Worm (Caenorhabditis elegans): ENCODE results near the gene F26F2.1.
"Not testable (repeated sequence)": the region's sequence is repeated elsewhere in the genome, so short reads cannot be mapped to it uniquely, and the experiment has no call there.

F26F2.1 gene

ce11 chrV:20564054-20564453, 2.4 kb upstream of the F26F2.1 start, which contains the start of gene F26F2.13:
Gene F26F2.13 (plus strand): TSS chrV:20564354.
- TF ChIP-seq nhr-6, nhr-21, ZK546.5 (tag; optimal IDR thresholded peaks at IDR 0.05): not testable (repeated sequence)

- no peak for TF ChIP-seq nhr-10 (tag; optimal IDR thresholded peaks at IDR 0.05)
- TF ChIP-seq mbf-1 (tag; optimal IDR thresholded peaks at IDR 0.05), result no peak
- TF ChIP-seq sma-9 (GFP tag; optimal IDR thresholded peaks at IDR 0.05), result no peak
- no peak for TF ChIP-seq sma-9 (tag; optimal IDR thresholded peaks at IDR 0.05)
- no peak for TF ChIP-seq nhr-12 (tag; optimal IDR thresholded peaks at IDR 0.05)
These were observed 3.4 kb downstream of the F26F2.1 start, which contains the start of gene abf-4 for ce11 chrV:20558270-20558669. Gene abf-4 (minus strand): TSS chrV:20558370.

ce11 chrV:20556260-20556659, 5.4 kb downstream of the F26F2.1 start, which contains the start of gene Y38H6C.23:
Gene Y38H6C.23 (minus strand): TSS chrV:20556360.
- TF ChIP-seq crh-2 (tag; optimal IDR thresholded peaks at IDR 0.05) (no peak), nhr-23 (tag; optimal IDR thresholded peaks at IDR 0.05) (no peak), blmp-1 (tag; optimal IDR thresholded peaks at IDR 0.05; ENCODE audit: insufficient read depth) (no peak), R02D3.7 (tag; optimal IDR thresholded peaks at IDR 0.05) (no peak), ceh-16 (tag; optimal IDR thresholded peaks at IDR 0.05) (no peak), aly-2 (tag; optimal IDR thresholded peaks at IDR 0.05) (no peak), elt-3 (tag; optimal IDR thresholded peaks at IDR 0.05) (no peak), sma-9 (GFP tag; optimal IDR thresholded peaks at IDR 0.05) (no peak), sma-9 (tag; optimal IDR thresholded peaks at IDR 0.05) (no peak)

ce11 chrV:20555120-20555519, 6.6 kb downstream of the F26F2.1 start, which contains the start of gene Y38H6C.21:
Gene Y38H6C.21 (minus strand): TSS chrV:20555267.
- no peak for TF ChIP-seq lsy-2 (tag; optimal IDR thresholded peaks at IDR 0.05)
- no peak for TF ChIP-seq unc-62 (GFP tag; optimal IDR thresholded peaks at IDR 0.05)
- TF ChIP-seq Y55F3AM.14 (GFP tag; optimal IDR thresholded peaks at IDR 0.05), result no peak
- no peak for TF ChIP-seq mab-5 (tag; optimal IDR thresholded peaks at IDR 0.05)
- no peak for TF ChIP-seq nhr-77 (tag; optimal IDR thresholded peaks at IDR 0.05)
- no peak for TF ChIP-seq C34F6.9 (tag; optimal IDR thresholded peaks at IDR 0.05)
- no peak for TF ChIP-seq mbf-1 (tag; optimal IDR thresholded peaks at IDR 0.05)
- no peak for TF ChIP-seq zag-1 (tag; optimal IDR thresholded peaks at IDR 0.05)
- TF ChIP-seq elt-3 (tag; optimal IDR thresholded peaks at IDR 0.05), result no peak
- no peak for TF ChIP-seq nhr-23 (tag; optimal IDR thresholded peaks at IDR 0.05)
- TF ChIP-seq peb-1 (tag; optimal IDR thresholded peaks at IDR 0.05), result no peak
- TF ChIP-seq R02D3.7 (tag; optimal IDR thresholded peaks at IDR 0.05), result no peak
- no peak for TF ChIP-seq ztf-11 (tag; optimal IDR thresholded peaks at IDR 0.05)
- TF ChIP-seq elt-1 (tag; optimal IDR thresholded peaks at IDR 0.05), result no peak

- TF ChIP-seq C34F6.9 (tag; optimal IDR thresholded peaks at IDR 0.05), result no peak
- no peak for TF ChIP-seq nhr-12 (tag; optimal IDR thresholded peaks at IDR 0.05)
- no peak for TF ChIP-seq fos-1 (tag; optimal IDR thresholded peaks at IDR 0.05)
- no peak for TF ChIP-seq R02D3.7 (tag; optimal IDR thresholded peaks at IDR 0.05)
- TF ChIP-seq nhr-129 (tag; optimal IDR thresholded peaks at IDR 0.05), result no peak
- no peak for TF ChIP-seq nhr-6 (tag; optimal IDR thresholded peaks at IDR 0.05)
- no peak for TF ChIP-seq alr-1 (tag; optimal IDR thresholded peaks at IDR 0.05)
- TF ChIP-seq nhr-77 (tag; optimal IDR thresholded peaks at IDR 0.05), result no peak
- TF ChIP-seq blmp-1 (tag; optimal IDR thresholded peaks at IDR 0.05; ENCODE audit: insufficient read depth), result no peak
- no peak for TF ChIP-seq ztf-1 (GFP tag; conservative IDR thresholded peaks at IDR 0.05)
These were observed 8.7 kb downstream of the F26F2.1 start, which contains the start of gene vmo-1 for ce11 chrV:20552971-20553370. Gene vmo-1 (minus strand): TSS chrV:20553071.

- no peak for TF ChIP-seq snpc-4 (tag; optimal IDR thresholded peaks at IDR 0.05)
- no peak for TF ChIP-seq dmd-4 (tag; optimal IDR thresholded peaks at IDR 0.05)
- no peak for TF ChIP-seq lin-13 (GFP tag; optimal IDR thresholded peaks at IDR 0.05)
- no peak for TF ChIP-seq nhr-25 (tag; optimal IDR thresholded peaks at IDR 0.05)
- no peak for TF ChIP-seq aly-2 (tag; optimal IDR thresholded peaks at IDR 0.05)
- no peak for TF ChIP-seq elt-1 (tag; optimal IDR thresholded peaks at IDR 0.05)
- TF ChIP-seq zag-1 (tag; optimal IDR thresholded peaks at IDR 0.05), result no peak
- no peak for TF ChIP-seq R02D3.7 (tag; optimal IDR thresholded peaks at IDR 0.05)
These were observed 10.6 kb downstream of the F26F2.1 start, which contains the start of gene Y38H6C.20 for ce11 chrV:20551096-20551495. Gene Y38H6C.20 (minus strand): TSS chrV:20551196.
